Fruit fly (Drosophila melanogaster): ENCODE results near the gene pigeon.

pigeon gene

DNA sequence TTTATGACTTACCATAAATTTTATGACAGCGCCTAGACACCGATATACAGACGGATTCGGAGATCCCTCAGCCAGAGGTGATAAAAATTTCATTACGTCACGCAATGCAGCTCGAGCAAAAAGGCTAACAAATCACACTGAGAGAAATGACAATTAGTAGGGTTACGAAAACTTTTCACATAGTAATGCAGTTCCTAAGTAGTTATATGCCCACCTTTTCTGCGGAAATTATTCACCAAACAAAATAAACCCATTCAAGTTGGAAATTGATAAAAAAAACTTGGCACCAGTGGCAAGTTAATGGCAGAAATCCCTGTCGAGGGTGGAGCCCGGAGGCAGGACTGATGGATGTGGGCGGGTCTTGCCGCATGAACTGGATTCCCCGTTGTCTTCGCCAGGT, 14.4 kb downstream of the pigeon start (continued):
- TF ChIP-seq prd (optimal IDR thresholded peaks at IDR 0.05) (no peak), prd (GFP tag; IDR thresholded peaks at IDR 0.05) (peak; percentile 43; the same call in 2 of the 3 replicates), Dad (GFP tag; optimal IDR thresholded peaks at IDR 0.05) (no peak), Ptx1 (GFP tag; IDR thresholded peaks at IDR 0.05) (peak; percentile 24; the same call in 1 of the 2 replicates), pita (GFP tag; optimal IDR thresholded peaks at IDR 0.05) (no peak), danr (GFP tag; IDR thresholded peaks at IDR 0.05) (no peak), CG11723 (GFP tag; optimal IDR thresholded peaks at IDR 0.05) (no peak), tx (GFP tag; optimal IDR thresholded peaks at IDR 0.05) (no peak), fd102C (GFP tag; optimal IDR thresholded peaks at IDR 0.05) (no peak), CG30403 (GFP tag; optimal IDR thresholded peaks at IDR 0.05) (peak; percentile 5), CG31441 (GFP tag; IDR thresholded peaks at IDR 0.05) (no peak), unpg (GFP tag; optimal IDR thresholded peaks at IDR 0.05) (peak; percentile 15), CG15269 (tag; optimal IDR thresholded peaks at IDR 0.05) (no peak), Sox102F (GFP tag; optimal IDR thresholded peaks at IDR 0.05) (peak; percentile 39), dpn (GFP tag; optimal IDR thresholded peaks at IDR 0.05) (peak in 1 of 2 experiments; percentile 35), CG11504 (tag; optimal IDR thresholded peaks at IDR 0.05) (peak; percentile 31), ci (GFP tag; IDR thresholded peaks at IDR 0.05) (0 out of 3 replicates have a peak, but pooled peaks have one; percentile 19), Ada2b (GFP tag; IDR thresholded peaks at IDR 0.05) (0 out of 2 replicates have a peak, but pooled peaks have one; percentile 19), slbo (GFP tag; IDR thresholded peaks at IDR 0.05) (peak; percentile 17; the same call in 1 of the 2 replicates), repo (GFP tag; optimal IDR thresholded peaks at IDR 0.05) (peak; percentile 11), CG12071 (GFP tag; optimal IDR thresholded peaks at IDR 0.05) (no peak), sisA (GFP tag; IDR thresholded peaks at IDR 0.05) (peak; percentile 11; the same call in 1 of the 2 replicates), row (GFP tag; IDR thresholded peaks at IDR 0.05) (peak; percentile 37; the same call in 1 of the 3 replicates), CG4424 (GFP tag; optimal IDR thresholded peaks at IDR 0.05) (peak; percentile 7), CG9817 (tag; optimal IDR thresholded peaks at IDR 0.05) (peak; percentile 1), Pdp1 (GFP tag; optimal IDR thresholded peaks at IDR 0.05) (peak; percentile 38 to 39), peb (GFP tag; IDR thresholded peaks at IDR 0.05) (no peak), az2 (GFP tag; optimal IDR thresholded peaks at IDR 0.05) (peak; percentile 2), CG15514 (GFP tag; optimal IDR thresholded peaks at IDR 0.05) (peak; percentile 3), Awh (GFP tag; IDR thresholded peaks at IDR 0.05) (no peak), CG2678 (tag; optimal IDR thresholded peaks at IDR 0.05) (peak; percentile 34), CG11093 (GFP tag; IDR thresholded peaks at IDR 0.05) (no peak), CG6689 (GFP tag; IDR thresholded peaks at IDR 0.05) (peak; percentile 36; the same call in 1 of the 2 replicates), Six4 (GFP tag; optimal IDR thresholded peaks at IDR 0.05) (no peak), gro (GFP tag; optimal IDR thresholded peaks at IDR 0.05) (no peak), en (GFP tag; optimal IDR thresholded peaks at IDR 0.05) (no peak), Oli (tag; optimal IDR thresholded peaks at IDR 0.05) (peak; percentile 2), CG2129 (GFP tag; IDR thresholded peaks at IDR 0.05; ENCODE audit: partially characterized antibody) (no peak), BEAF-32 (GFP tag; optimal IDR thresholded peaks at IDR 0.05) (no peak), ind (GFP tag; optimal IDR thresholded peaks at IDR 0.05) (peak; percentile 18), Ets97D (GFP tag; optimal IDR thresholded peaks at IDR 0.05) (no peak), zfh1 (GFP tag; IDR thresholded peaks at IDR 0.05) (0 out of 3 replicates have a peak, but pooled peaks have one; percentile 20), CG7556 (GFP tag; optimal IDR thresholded peaks at IDR 0.05) (peak; percentile 33), Ets65A (GFP tag) (peak; percentile 64), seq (GFP tag; IDR thresholded peaks at IDR 0.05) (no peak)
